Worm (Caenorhabditis elegans) whole organism, L1 larva: ENCODE data around the gene srt-43.
A peak's percentile ranks its signal among the peaks of the same experiment; 100 is the strongest.

Experiments used
- C04F5.9 ChIP-seq: sonication (generic microtip); optimal IDR thresholded peaks from 2 replicates; lab custom pipeline; 2016; ENCODE audit warnings: missing genetic modification characterization, missing compliant biosample characterization
- C16A3.4 ChIP-seq: fragments of 150-350 bp; optimal IDR thresholded peaks from 2 replicates; lab custom pipeline; 2014; ENCODE audit warnings: missing biosample characterization, missing genetic modification characterization
- Y116A8C.19 ChIP-seq: sonication (generic microtip); optimal IDR thresholded peaks from 2 replicates; lab custom pipeline; 2016; ENCODE audit warnings: missing compliant biosample characterization, missing genetic modification characterization, borderline replicate concordance
- aly-2 ChIP-seq: fragments of 150-350 bp; optimal IDR thresholded peaks from 2 replicates; lab custom pipeline; 2014; ENCODE audit warnings: missing biosample characterization, missing genetic modification characterization
- ama-1 ChIP-seq: fragments of 150-350 bp; optimal IDR thresholded peaks from 2 replicates; lab custom pipeline; 2014
- blmp-1 ChIP-seq: fragments of 150-350 bp; optimal IDR thresholded peaks from 2 replicates; lab custom pipeline; 2014; ENCODE audit warnings: missing biosample characterization, missing genetic modification characterization
- ceh-82 ChIP-seq, 3 experiments: fragments of 150-350 bp in 1 of 3; sonication (generic microtip) in 2 of 3; optimal IDR thresholded peaks; 2 replicates each; lab custom pipeline; 2014 to 2017; ENCODE audit warnings: missing biosample characterization in 3 of 3, missing genetic modification characterization in 3 of 3
- ceh-88 ChIP-seq: fragments of 200-800 bp; sonication (Bioruptor generic); IDR thresholded peaks from 2 replicates; pipeline ENCODE4 v1.3.6; 2022; ENCODE audit warnings: missing genetic modification characterization, missing compliant biosample characterization
- ceh-90 ChIP-seq: sonication (generic microtip); optimal IDR thresholded peaks from 2 replicates; lab custom pipeline; 2016; ENCODE audit warnings: missing genetic modification characterization, missing compliant biosample characterization
- efl-1 ChIP-seq, 4 experiments: fragments of 150-350 bp; optimal IDR thresholded peaks in 3 of 4; peaks in 1 of 4; 1 replicate in 1 of 4; 2 replicates in 3 of 4; lab custom pipeline; 2014; ENCODE audit warnings: missing biosample characterization in 2 of 4, missing genetic modification characterization in 2 of 4, missing genetic modification reagents in 2 of 4
- egl-13 ChIP-seq: sonication (generic microtip); optimal IDR thresholded peaks from 2 replicates; lab custom pipeline; 2016; ENCODE audit warnings: missing genotype, missing genetic modification reagents, missing genetic modification characterization, missing compliant biosample characterization
- elt-2 ChIP-seq: sonication (generic microtip); optimal IDR thresholded peaks from 2 replicates; lab custom pipeline; 2016; ENCODE audit warnings: missing genetic modification characterization, mild to moderate bottlenecking, inconsistent platforms, missing compliant biosample characterization, missing genetic modification reagents
- elt-3 ChIP-seq, 6 experiments: fragments of 150-350 bp in 1 of 6; sonication (generic microtip); optimal IDR thresholded peaks; 2 replicates each; lab custom pipeline; 2017 to 2018; ENCODE audit warnings: missing biosample characterization in 6 of 6, missing genetic modification characterization in 6 of 6, inconsistent platforms in 1 of 6
- ets-5 ChIP-seq: fragments of 200-800 bp; sonication (Bioruptor generic); IDR thresholded peaks from 2 replicates; pipeline ENCODE4 v1.3.6; 2022; ENCODE audit warnings: missing genetic modification characterization, missing compliant biosample characterization
- grh-1 ChIP-seq: fragments of 200-800 bp; sonication (Bioruptor generic); IDR thresholded peaks from 2 replicates; pipeline ENCODE4 v1.3.6; 2022; ENCODE audit warnings: missing genetic modification reagents, missing genetic modification characterization, missing compliant biosample characterization
- hlh-17 ChIP-seq: fragments of 200-800 bp; sonication (Bioruptor generic); optimal IDR thresholded peaks from 2 replicates; lab custom pipeline; 2018; ENCODE audit warnings: missing genetic modification characterization, mild to moderate bottlenecking, missing compliant biosample characterization, moderate library complexity, borderline replicate concordance
- hlh-4 ChIP-seq: sonication (generic microtip); optimal IDR thresholded peaks from 2 replicates; lab custom pipeline; 2016; ENCODE audit warnings: mild to moderate bottlenecking, missing genetic modification characterization, missing compliant biosample characterization
- hpl-2 ChIP-seq: fragments of 150-350 bp; optimal IDR thresholded peaks from 2 replicates; lab custom pipeline; 2014; ENCODE audit warnings: missing biosample characterization, missing genetic modification reagents, missing genetic modification characterization
- lin-13 ChIP-seq: fragments of 150-350 bp; optimal IDR thresholded peaks from 2 replicates; lab custom pipeline; 2014; ENCODE audit warnings: missing biosample characterization, missing genetic modification reagents, missing genetic modification characterization
- lin-14 ChIP-seq: fragments of 200-800 bp; sonication (Bioruptor generic); optimal IDR thresholded peaks from 2 replicates; lab custom pipeline; 2018; ENCODE audit warnings: mild to moderate bottlenecking, missing genetic modification characterization, moderate library complexity, missing compliant biosample characterization
- lin-35 ChIP-seq, 2 experiments: fragments of 150-350 bp; optimal IDR thresholded peaks; 2 replicates each; lab custom pipeline; 2014; ENCODE audit warnings: missing biosample characterization in 2 of 2, missing genetic modification characterization in 2 of 2, missing genetic modification reagents in 2 of 2
- lin-39 ChIP-seq: fragments of 150-350 bp; optimal IDR thresholded peaks from 2 replicates; lab custom pipeline; 2014; ENCODE audit warnings: missing biosample characterization, missing genetic modification reagents, missing genetic modification characterization
- mef-2 ChIP-seq: fragments of 150-350 bp; optimal IDR thresholded peaks from 2 replicates; lab custom pipeline; 2014; ENCODE audit warnings: missing biosample characterization, missing genetic modification characterization
- mep-1 ChIP-seq: fragments of 150-350 bp; optimal IDR thresholded peaks from 2 replicates; lab custom pipeline; 2014; ENCODE audit warnings: missing biosample characterization, missing genetic modification characterization
- nhr-11 ChIP-seq: fragments of 150-350 bp; optimal IDR thresholded peaks from 2 replicates; lab custom pipeline; 2014; ENCODE audit warnings: missing biosample characterization, missing genetic modification characterization
- nhr-19 ChIP-seq: fragments of 200-800 bp; sonication (Bioruptor generic); conservative IDR thresholded peaks from 2 replicates; pipeline ENCODE4 v1.3.6; 2022; ENCODE audit warnings: missing genetic modification characterization, missing compliant biosample characterization
- nhr-20 ChIP-seq: sonication (generic microtip); optimal IDR thresholded peaks from 2 replicates; lab custom pipeline; 2016; ENCODE audit warnings: mild to moderate bottlenecking, missing genetic modification characterization, missing compliant biosample characterization
- nhr-237 ChIP-seq: fragments of 150-350 bp; optimal IDR thresholded peaks from 2 replicates; lab custom pipeline; 2014; ENCODE audit warnings: missing biosample characterization, missing genetic modification characterization
- nhr-76 ChIP-seq: sonication (generic microtip); optimal IDR thresholded peaks from 2 replicates; lab custom pipeline; 2017; ENCODE audit warnings: missing biosample characterization, missing genetic modification characterization
- nhr-84 ChIP-seq: sonication (generic microtip); optimal IDR thresholded peaks from 2 replicates; lab custom pipeline; 2017; ENCODE audit warnings: missing biosample characterization, missing genetic modification characterization
- nhr-90 ChIP-seq: sonication (generic microtip); optimal IDR thresholded peaks from 2 replicates; lab custom pipeline; 2016; ENCODE audit warnings: mild to moderate bottlenecking, missing genetic modification characterization, missing compliant biosample characterization; ENCODE audit not compliant: poor library complexity
- pqm-1 ChIP-seq: sonication (generic microtip); optimal IDR thresholded peaks from 3 replicates; lab custom pipeline; 2017; ENCODE audit warnings: missing biosample characterization, missing genetic modification characterization
- snu-23 ChIP-seq: sonication (generic microtip); optimal IDR thresholded peaks from 2 replicates; lab custom pipeline; 2016; ENCODE audit warnings: missing genetic modification characterization, missing compliant biosample characterization
- sox-4 ChIP-seq: sonication (generic microtip); optimal IDR thresholded peaks from 2 replicates; lab custom pipeline; 2016; ENCODE audit warnings: missing genetic modification characterization, missing compliant biosample characterization
- sptf-1 ChIP-seq: fragments of 150-350 bp; optimal IDR thresholded peaks from 2 replicates; lab custom pipeline; 2014; ENCODE audit warnings: missing biosample characterization, missing genetic modification characterization
- swsn-7 ChIP-seq: sonication (generic microtip); optimal IDR thresholded peaks from 2 replicates; lab custom pipeline; 2016; ENCODE audit warnings: missing genetic modification characterization, missing compliant biosample characterization
- tbx-2 ChIP-seq: sonication (generic microtip); optimal IDR thresholded peaks from 2 replicates; lab custom pipeline; 2016; ENCODE audit warnings: missing genetic modification characterization, missing compliant biosample characterization
- tlp-1 ChIP-seq: fragments of 150-350 bp; optimal IDR thresholded peaks from 2 replicates; lab custom pipeline; 2014; ENCODE audit warnings: missing biosample characterization, missing genetic modification characterization
- unc-98 ChIP-seq: fragments of 200-800 bp; sonication (Bioruptor generic); IDR thresholded peaks from 2 replicates; pipeline ENCODE4 v1.3.6; 2022; ENCODE audit warnings: missing genetic modification characterization, missing compliant biosample characterization
- xbp-1 ChIP-seq: sonication (generic microtip); optimal IDR thresholded peaks from 2 replicates; lab custom pipeline; 2016; ENCODE audit warnings: missing genetic modification characterization, missing compliant biosample characterization
- zag-1 ChIP-seq: fragments of 150-350 bp; optimal IDR thresholded peaks from 2 replicates; lab custom pipeline; 2014; ENCODE audit warnings: missing biosample characterization, missing genetic modification characterization
- zip-4 ChIP-seq: fragments of 200-800 bp; sonication (Bioruptor generic); optimal IDR thresholded peaks from 2 replicates; lab custom pipeline; 2018; ENCODE audit warnings: mild to moderate bottlenecking, missing genetic modification characterization, moderate library complexity, missing compliant biosample characterization
- ztf-4 ChIP-seq: fragments of 150-350 bp; optimal IDR thresholded peaks from 2 replicates; lab custom pipeline; 2014; ENCODE audit warnings: missing biosample characterization, missing genetic modification characterization

srt-43 gene

DNA sequence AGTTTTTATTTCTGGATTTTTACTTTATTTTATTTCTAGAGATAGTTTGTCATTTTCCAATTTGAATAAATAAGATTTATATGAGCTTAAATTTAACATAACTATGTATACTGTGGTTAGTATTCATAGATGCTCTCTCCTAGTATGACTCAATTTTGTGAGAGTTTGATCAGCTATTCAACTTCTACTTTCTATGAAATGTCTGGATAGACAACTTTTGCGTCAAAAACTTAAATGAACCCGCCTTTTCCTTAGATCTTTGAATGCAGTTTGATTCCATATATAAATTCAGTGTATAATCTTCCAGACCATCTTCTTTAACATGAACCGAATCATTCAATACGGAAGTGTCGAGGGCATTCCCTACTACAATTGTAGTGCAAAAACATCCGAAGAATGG, at the start of gene srt-43:
Gene srt-43 (plus strand): TSS at position 301 of the 400 bp plus-strand sequence.
- no peak for TF ChIP-seq mef-2 (tag; lab: Kevin White, UChicago)
- no peak for TF ChIP-seq unc-98

DNA sequence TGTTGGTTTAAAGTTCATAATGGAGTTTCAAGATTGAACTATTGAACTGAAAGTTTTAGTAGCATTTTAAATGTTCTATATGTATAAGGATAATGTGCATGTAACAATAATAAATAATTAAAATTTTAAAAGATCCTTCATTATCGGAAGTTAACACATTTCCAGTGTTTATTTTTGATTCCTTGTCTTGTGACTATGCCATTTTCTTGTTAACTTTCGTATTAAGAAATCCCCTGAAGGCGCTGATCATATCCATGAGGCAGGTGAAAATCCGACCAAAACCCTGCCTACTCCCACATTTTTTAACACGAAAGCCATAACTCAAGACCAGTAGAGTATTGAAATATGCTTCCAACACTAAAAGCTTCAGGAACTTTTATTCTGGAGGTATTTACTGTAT, 49.3 kb upstream of the srt-43 start, which contains the start of gene R11D1.7:
Gene R11D1.7 (plus strand): TSS at position 301 of the 400 bp plus-strand sequence.
- TF ChIP-seq ceh-88 (GFP tag; lab: Robert Waterston, UW): no peak
- peak; percentile 68 for TF ChIP-seq hlh-4 (tag; lab: Kevin White, UChicago)

DNA sequence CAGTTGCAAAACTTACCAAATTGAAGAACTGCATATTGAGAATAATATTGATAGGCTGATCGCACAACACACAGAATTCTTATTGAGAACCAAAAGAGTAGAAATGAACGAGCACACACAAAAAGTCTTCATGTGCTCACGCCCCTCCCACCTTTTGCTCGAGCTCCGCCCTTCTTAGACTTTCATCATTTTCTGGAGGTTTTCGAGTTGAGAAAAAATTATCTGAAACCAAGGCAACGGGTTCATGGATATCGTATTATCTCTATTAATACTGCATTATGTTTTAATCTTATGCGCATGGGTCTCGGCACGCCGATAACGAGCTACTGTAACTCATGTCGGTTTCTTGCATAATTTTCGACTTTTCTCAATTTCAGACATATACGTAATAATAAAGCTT, 43.2 kb upstream of the srt-43 start, which contains the start of gene R11D1.12:
Gene R11D1.12 (minus strand): TSS at position 101 of the 400 bp plus-strand sequence.
- TF ChIP-seq lin-14 (GFP tag; lab: Kevin White, UChicago): no peak
- no peak for TF ChIP-seq tbx-2 (tag; lab: Kevin White, UChicago)
- no peak for TF ChIP-seq zag-1
- TF ChIP-seq nhr-84 (tag; lab: Kevin White, UChicago): no peak
- no peak for TF ChIP-seq ceh-82 (tag; optimal IDR thresholded peaks at IDR 0.05; lab: Kevin White, UChicago)
- no peak for TF ChIP-seq sptf-1 (tag; lab: Kevin White, UChicago)

DNA sequence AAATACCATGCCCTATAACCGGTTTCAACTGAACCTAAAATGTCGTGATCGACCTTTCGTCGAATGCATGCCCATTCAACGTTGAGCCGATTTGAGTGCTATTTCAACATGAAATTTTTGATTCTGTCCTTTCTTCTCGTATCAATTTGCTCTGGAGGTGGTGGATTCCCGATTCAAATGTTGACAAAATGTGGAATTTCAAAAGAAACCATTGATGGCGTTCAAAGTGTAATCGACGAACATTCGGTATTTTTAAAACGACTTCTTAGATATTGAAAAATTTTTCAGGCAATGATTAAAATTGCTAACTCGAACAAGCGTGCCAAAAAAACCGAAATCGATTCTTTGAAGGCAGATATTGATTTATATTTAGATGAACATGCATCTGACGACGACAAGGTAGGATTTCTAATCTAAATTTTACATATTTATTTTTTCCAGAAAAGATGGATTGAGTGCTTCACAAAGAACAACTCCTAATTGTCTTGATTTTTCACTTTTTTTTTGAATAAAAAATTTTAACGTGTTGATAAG, 41.9 kb upstream of the srt-43 start, which contains the start of gene R11D1.13:
Gene R11D1.13 (plus strand): TSS at position 51 of the 534 bp plus-strand sequence.
- no peak for TF ChIP-seq C16A3.4 (tag; lab: Kevin White, UChicago)
- TF ChIP-seq sox-4 (tag; lab: Kevin White, UChicago): no peak
- TF ChIP-seq swsn-7 (tag; lab: Kevin White, UChicago): no peak
- TF ChIP-seq lin-35 (GFP tag; optimal IDR thresholded peaks at IDR 0.05; lab: Kevin White, UChicago): no peak
- TF ChIP-seq Y116A8C.19 (tag; lab: Kevin White, UChicago): no peak
- TF ChIP-seq blmp-1 (tag; lab: Kevin White, UChicago): no peak
- no peak for TF ChIP-seq elt-2 (tag; lab: Kevin White, UChicago)
- TF ChIP-seq tlp-1 (tag; lab: Kevin White, UChicago): no peak
- no peak for TF ChIP-seq grh-1 (GFP tag; lab: Robert Waterston, UW)
- TF ChIP-seq efl-1 (optimal IDR thresholded peaks at IDR 0.05; lab: Kevin White, UChicago): no peak
- no peak for TF ChIP-seq efl-1 (GFP tag; optimal IDR thresholded peaks at IDR 0.05 in 1 of 2; lab: Kevin White, UChicago)
- TF ChIP-seq sptf-1 (tag; lab: Kevin White, UChicago): no peak
- TF ChIP-seq nhr-90 (tag; lab: Kevin White, UChicago): no peak
- no peak for TF ChIP-seq lin-13 (GFP tag; lab: Kevin White, UChicago)
- TF ChIP-seq, all 84 proteins: peak for 0

DNA sequence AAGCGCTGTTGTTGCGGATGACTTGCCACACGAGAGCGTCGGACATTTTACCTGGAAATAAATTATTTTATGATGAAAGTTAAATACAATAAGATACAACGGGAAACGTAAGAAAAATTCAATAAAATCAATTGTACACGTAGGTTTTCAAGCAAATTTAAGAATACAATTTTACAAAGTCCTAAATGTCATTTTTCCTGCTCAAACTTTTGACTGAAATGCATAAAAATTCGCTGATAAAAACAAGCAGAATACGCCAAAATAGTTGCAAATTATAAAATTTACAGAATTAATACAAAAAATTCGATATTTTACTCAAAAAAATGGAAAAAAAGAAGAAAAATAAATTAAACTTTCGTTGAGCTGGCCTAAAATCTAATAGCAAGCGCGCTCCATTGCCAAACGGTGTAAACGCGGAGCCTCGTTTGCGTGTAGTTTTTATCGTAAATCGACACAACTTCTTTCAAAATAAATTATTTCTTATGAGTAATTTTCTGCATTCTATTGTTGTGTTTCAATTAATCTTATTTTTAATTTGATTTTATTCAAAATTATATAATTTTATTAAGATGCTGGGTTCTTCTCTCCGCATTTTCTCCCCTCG, 40.9 kb upstream of the srt-43 start, which contains the start of the genes rpl-28 and mrpl-49:
Gene rpl-28 (minus strand): TSS at position 51 of the 604 bp plus-strand sequence.
Gene mrpl-49 (plus strand): TSS at position 570 of the 604 bp plus-strand sequence.
- TF ChIP-seq nhr-237 (peak; percentile 65), aly-2 (tag; lab: Kevin White, UChicago) (peak; percentile 42), xbp-1 (tag; lab: Kevin White, UChicago) (peak; percentile 89), snu-23 (peak; percentile 93), nhr-20 (tag; lab: Kevin White, UChicago) (peak; percentile 92), elt-3 (tag; optimal IDR thresholded peaks at IDR 0.05; lab: Kevin White, UChicago) (peak in 4 of 6 experiments; percentile 51 to 92 (median 70)), ztf-4 (tag; lab: Kevin White, UChicago) (peak; percentile 25), mep-1 (tag; lab: Kevin White, UChicago) (peak; percentile 97), zip-4 (GFP tag; lab: Kevin White, UChicago) (peak; percentile 1), lin-13 (GFP tag; lab: Kevin White, UChicago) (peak; percentile 81), nhr-11 (no peak), pqm-1 (tag; lab: Kevin White, UChicago) (no peak), ceh-88 (GFP tag; lab: Robert Waterston, UW) (peak; percentile 61), hpl-2 (GFP tag; lab: Kevin White, UChicago) (peak; percentile 23), hlh-17 (no peak), nhr-90 (tag; lab: Kevin White, UChicago) (peak; percentile 82), ceh-90 (peak; percentile 61), nhr-76 (tag; lab: Kevin White, UChicago) (no peak), ets-5 (GFP tag; lab: Robert Waterston, UW) (no peak), ama-1 (lab: Kevin White, UChicago) (no peak), grh-1 (GFP tag; lab: Robert Waterston, UW) (peak; percentile 72), C04F5.9 (tag; lab: Kevin White, UChicago) (peak; percentile 61), egl-13 (tag; lab: Kevin White, UChicago) (peak; percentile 65), nhr-19 (GFP tag; lab: Robert Waterston, UW) (peak; percentile 86), lin-39 (peak; percentile 78)
